Fruit fly (Drosophila melanogaster): Measurements from ENCODE around the gene CG34148.

Gene CG34148

DNA sequence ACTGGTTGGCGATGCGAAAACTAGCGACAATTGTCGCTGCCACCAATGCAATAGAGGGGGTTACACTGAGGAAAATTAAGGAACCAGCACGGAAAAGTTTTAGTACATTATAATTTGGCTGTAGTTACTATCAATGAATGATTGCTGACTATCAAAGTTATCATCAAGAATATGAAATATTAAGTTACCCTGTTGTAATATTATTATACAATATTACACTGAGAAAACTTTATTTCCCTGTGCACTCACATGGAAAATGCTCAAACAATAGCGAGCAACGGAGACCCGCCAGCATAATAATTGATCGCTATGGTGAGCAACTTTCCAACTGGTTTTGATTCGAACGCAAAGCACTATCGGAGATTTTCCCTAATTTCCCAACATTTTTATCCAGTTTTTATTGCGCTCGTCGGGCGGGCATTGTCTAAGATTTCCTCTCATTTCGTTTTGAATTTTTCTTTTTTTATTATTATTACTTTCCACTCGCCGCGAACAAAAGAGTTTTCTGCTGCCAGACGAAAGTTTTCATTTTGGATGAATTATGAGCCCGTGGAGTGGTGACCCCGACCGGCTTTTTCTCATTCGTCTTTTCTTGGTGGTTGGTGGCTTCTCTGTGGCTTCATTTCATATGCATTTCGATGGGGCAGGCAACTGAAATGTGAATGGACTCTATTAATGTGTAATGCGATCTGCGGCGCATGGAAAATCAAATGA, 16.2 kb downstream of the CG34148 start (continued):
- TF ChIP-seq dsx (GFP tag; optimal IDR thresholded peaks at IDR 0.05; ENCODE audit: poor library complexity, severe bottlenecking) = no peak
- no peak for TF ChIP-seq CG6854 (GFP tag; optimal IDR thresholded peaks at IDR 0.05)
- TF ChIP-seq CG31627 (GFP tag; optimal IDR thresholded peaks at IDR 0.05) = no peak
- TF ChIP-seq CG3919 (GFP tag; optimal IDR thresholded peaks at IDR 0.05) = peak; percentile 51
- peak; percentile 96 for TF ChIP-seq CG8119 (GFP tag; IDR thresholded peaks at IDR 0.05)
- TF ChIP-seq Hr38 (GFP tag; optimal IDR thresholded peaks at IDR 0.05) = no peak
- no peak for TF ChIP-seq Eip93F (GFP tag; optimal IDR thresholded peaks at IDR 0.05)
- no peak for TF ChIP-seq fd59A (GFP tag; optimal IDR thresholded peaks at IDR 0.05)
- peak in 1 of 2 experiments; percentile 83 for TF ChIP-seq salr (GFP tag; optimal IDR thresholded peaks at IDR 0.05)
- peak; percentile 21 for TF ChIP-seq Sox102F (GFP tag; optimal IDR thresholded peaks at IDR 0.05)
- no peak for TF ChIP-seq svp (GFP tag)
- peak; percentile 93 for TF ChIP-seq CG6276 (GFP tag; optimal IDR thresholded peaks at IDR 0.05)
- peak; percentile 46 for TF ChIP-seq CG11762 (GFP tag; optimal IDR thresholded peaks at IDR 0.05; ENCODE audit: insufficient read depth)
- peak; percentile 29 for TF ChIP-seq Met (GFP tag; optimal IDR thresholded peaks at IDR 0.05)
- peak; percentile 61 for TF ChIP-seq CG16779 (tag; optimal IDR thresholded peaks at IDR 0.05)
- peak; percentile 97 for TF ChIP-seq CG32006 (GFP tag; optimal IDR thresholded peaks at IDR 0.05)
- TF ChIP-seq CG6808 (GFP tag; optimal IDR thresholded peaks at IDR 0.05) = no peak
- TF ChIP-seq ss (GFP tag; optimal IDR thresholded peaks at IDR 0.05) = no peak
- TF ChIP-seq CG6163 (GFP tag; IDR thresholded peaks at IDR 0.05) = peak; percentile 88
- TF ChIP-seq OdsH (GFP tag; optimal IDR thresholded peaks at IDR 0.05) = peak; percentile 80
- TF ChIP-seq Sox15 (GFP tag; optimal IDR thresholded peaks at IDR 0.05) = no peak
- no peak for TF ChIP-seq CG1621 (tag; optimal IDR thresholded peaks at IDR 0.05)
- peak; percentile 63 for TF ChIP-seq CG8319 (GFP tag; optimal IDR thresholded peaks at IDR 0.05)
- peak; percentile 97 for TF ChIP-seq CG15336 (GFP tag; IDR thresholded peaks at IDR 0.05)
- peak; percentile 32 for TF ChIP-seq CG8632 (GFP tag; optimal IDR thresholded peaks at IDR 0.05)
- peak; percentile 13 for TF ChIP-seq Smox (GFP tag; optimal IDR thresholded peaks at IDR 0.05)
- peak; percentile 73 for TF ChIP-seq CG11294 (GFP tag; IDR thresholded peaks at IDR 0.05)
- peak; percentile 13 for TF ChIP-seq spab (GFP tag; optimal IDR thresholded peaks at IDR 0.05)
- peak; percentile 84 for TF ChIP-seq Gug (GFP tag; IDR thresholded peaks at IDR 0.05)
- no peak for TF ChIP-seq topi (GFP tag; optimal IDR thresholded peaks at IDR 0.05)

DNA sequence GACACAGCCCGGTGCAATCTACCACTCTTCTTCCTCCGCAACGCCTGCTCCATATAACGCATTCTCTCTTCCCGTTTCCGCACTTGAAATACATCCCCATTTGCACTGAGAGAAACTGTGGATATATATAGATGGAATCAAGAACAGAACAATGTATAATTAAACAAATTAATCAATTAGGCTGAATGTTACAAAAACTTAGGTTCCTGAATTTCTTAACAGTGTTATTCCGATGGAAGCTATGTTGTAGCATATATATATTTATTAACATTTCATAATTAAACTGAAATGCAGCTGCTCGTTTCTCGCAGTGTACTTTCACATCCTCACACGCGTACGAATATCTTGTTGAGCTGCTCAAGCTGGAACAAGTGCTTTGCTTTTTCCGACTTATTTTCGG, 19.0 kb downstream of the CG34148 start:
- TF ChIP-seq Ets21C (GFP tag; optimal IDR thresholded peaks at IDR 0.05) (peak; percentile 95), CG8632 (GFP tag; optimal IDR thresholded peaks at IDR 0.05) (peak; percentile 92), Hr39 (GFP tag; optimal IDR thresholded peaks at IDR 0.05) (peak; percentile 96), CG8119 (GFP tag; IDR thresholded peaks at IDR 0.05) (peak; percentile 89), CG11762 (GFP tag; optimal IDR thresholded peaks at IDR 0.05; ENCODE audit: insufficient read depth) (peak; percentile 68), acj6 (GFP tag; optimal IDR thresholded peaks at IDR 0.05) (peak; percentile 92), Lpt (GFP tag; optimal IDR thresholded peaks at IDR 0.05) (peak; percentile 73), topi (GFP tag; optimal IDR thresholded peaks at IDR 0.05) (peak; percentile 94), CG6808 (GFP tag; optimal IDR thresholded peaks at IDR 0.05) (peak; percentile 71), Sox14 (GFP tag; optimal IDR thresholded peaks at IDR 0.05) (peak; percentile 93), CG6276 (GFP tag; optimal IDR thresholded peaks at IDR 0.05) (peak; percentile 78), fkh (GFP tag; optimal IDR thresholded peaks at IDR 0.05) (no peak), CG8319 (GFP tag; optimal IDR thresholded peaks at IDR 0.05) (peak; percentile 75), cyc (GFP tag; optimal IDR thresholded peaks at IDR 0.05) (peak; percentile 93), CG31627 (GFP tag; optimal IDR thresholded peaks at IDR 0.05) (peak; percentile 96), vri (GFP tag; optimal IDR thresholded peaks at IDR 0.05) (peak; percentile 91), CG6854 (GFP tag; optimal IDR thresholded peaks at IDR 0.05) (peak; percentile 87), OdsH (GFP tag; optimal IDR thresholded peaks at IDR 0.05) (peak; percentile 92), Hr38 (GFP tag; optimal IDR thresholded peaks at IDR 0.05) (no peak), lz (GFP tag; optimal IDR thresholded peaks at IDR 0.05) (peak; percentile 96), CG6792 (GFP tag; optimal IDR thresholded peaks at IDR 0.05) (peak; percentile 94), Sox15 (GFP tag; optimal IDR thresholded peaks at IDR 0.05) (peak; percentile 87), Blimp-1 (GFP tag; optimal IDR thresholded peaks at IDR 0.05) (peak; percentile 80), dsx (GFP tag; optimal IDR thresholded peaks at IDR 0.05; ENCODE audit: poor library complexity, severe bottlenecking) (peak; percentile 85), CG3919 (GFP tag; optimal IDR thresholded peaks at IDR 0.05) (peak; percentile 88), Ets96B (tag; optimal IDR thresholded peaks at IDR 0.05) (peak; percentile 78), CG3032 (tag; optimal IDR thresholded peaks at IDR 0.05) (peak; percentile 82), CG11294 (GFP tag; IDR thresholded peaks at IDR 0.05) (peak; percentile 53; the same call in 1 of the 2 replicates), CG11902 (GFP tag; optimal IDR thresholded peaks at IDR 0.05) (peak; percentile 83), CG10631 (GFP tag; optimal IDR thresholded peaks at IDR 0.05) (peak; percentile 88), Eip75B (GFP tag; optimal IDR thresholded peaks at IDR 0.05) (peak; percentile 96), CG7368 (GFP tag; optimal IDR thresholded peaks at IDR 0.05) (peak; percentile 81), CG32006 (GFP tag; optimal IDR thresholded peaks at IDR 0.05) (peak; percentile 94)
